Worm (Caenorhabditis elegans): ENCODE measurements around the gene cest-1.1.

DNA sequence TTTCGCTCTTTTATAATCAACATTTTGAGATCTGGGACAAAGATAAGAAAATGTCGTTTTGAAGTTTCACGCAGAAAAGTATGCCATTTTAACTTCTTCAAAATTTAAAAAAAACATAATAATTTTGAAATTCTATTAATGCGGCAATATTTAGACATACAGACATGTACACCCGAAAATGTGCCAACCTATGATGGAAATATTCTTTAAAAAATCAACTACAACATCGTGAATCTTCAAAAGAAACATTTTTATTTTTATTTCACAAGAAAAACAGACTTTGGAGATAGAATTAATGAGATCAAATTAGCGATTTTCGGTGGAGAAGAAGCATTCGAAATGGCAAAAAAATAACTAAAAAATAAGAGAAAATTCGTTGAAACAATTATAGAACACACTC, 48.6 kb upstream of the cest-1.1 start, which contains the start of gene T16A9.5:
- no peak for TF ChIP-seq him-1 (tag; optimal IDR thresholded peaks at IDR 0.05)
- TF ChIP-seq dao-5 (tag; optimal IDR thresholded peaks at IDR 0.05), result no peak
